Worm (Caenorhabditis elegans): ENCODE data around the gene srz-100.

The srz-100 gene

DNA sequence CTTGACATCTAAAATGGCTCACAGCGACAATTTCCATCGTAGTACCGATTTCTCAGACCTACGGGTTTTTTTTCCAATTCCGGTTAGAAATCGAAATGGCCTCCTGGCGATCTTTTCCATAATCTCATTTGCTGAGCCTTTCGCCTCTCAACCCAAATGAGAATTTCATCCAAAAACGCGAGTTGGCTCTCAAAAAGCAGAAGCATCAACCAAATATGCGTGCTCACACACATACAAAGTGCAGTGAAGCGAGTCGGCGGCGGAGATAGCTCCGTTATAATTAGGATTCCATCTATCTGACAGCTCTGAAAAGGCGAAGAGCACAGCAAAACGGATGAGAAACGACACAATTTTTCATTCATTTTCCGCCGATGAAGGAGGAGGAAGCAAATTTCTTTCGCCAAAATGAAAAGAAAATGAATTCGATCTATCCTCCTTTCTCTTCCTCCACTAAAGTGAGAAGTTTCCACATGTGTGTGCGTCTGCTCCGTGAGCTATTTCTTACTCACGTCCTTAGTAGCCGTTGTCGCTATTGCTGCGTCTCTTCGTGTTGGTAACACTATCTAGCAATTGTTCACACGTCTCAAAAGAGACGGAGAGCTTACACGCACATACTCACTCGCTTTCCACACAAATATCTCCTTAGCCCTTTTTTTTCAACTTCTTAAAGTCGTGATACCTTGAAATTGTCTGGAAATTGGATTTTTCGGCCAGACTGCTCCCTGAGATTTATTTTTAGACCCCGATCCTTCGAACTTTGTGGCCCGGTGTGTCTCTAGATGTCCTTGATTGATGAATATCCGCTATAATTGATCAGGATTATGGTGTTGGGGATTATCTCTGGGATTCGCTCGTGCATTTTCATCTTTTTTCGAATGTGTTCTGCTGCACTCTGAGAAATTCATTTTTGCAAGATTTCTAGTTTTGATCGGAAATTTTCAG is 20.7 kb downstream of the srz-100 start:
- no peak for TF ChIP-seq B0336.3 (GFP tag; IDR thresholded peaks at IDR 0.05)
- 0 out of 2 replicates have a peak, but pooled peaks have one; percentile 14 for TF ChIP-seq zfh-2 (GFP tag; conservative IDR thresholded peaks at IDR 0.05)

DNA sequence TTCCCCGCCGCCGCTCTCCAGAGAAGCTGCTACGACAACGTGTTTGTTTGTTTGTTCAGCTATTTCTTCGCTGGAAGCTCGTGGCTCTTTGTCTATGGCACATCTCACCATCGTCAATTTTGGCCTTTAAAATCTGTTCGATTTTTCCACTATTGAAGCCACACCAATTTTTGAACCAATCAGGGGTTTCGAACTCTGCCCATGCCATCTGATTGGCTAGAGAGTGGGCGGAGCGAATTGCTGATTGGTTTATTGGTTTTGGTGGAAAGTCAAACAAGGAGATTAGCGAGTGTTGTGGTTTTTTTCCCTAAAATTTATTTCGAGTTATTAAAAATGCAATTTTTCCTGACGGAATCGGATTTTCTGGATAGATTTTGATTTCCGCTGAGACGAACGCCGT is 24.5 kb downstream of the srz-100 start:
- TF ChIP-seq Y79H2A.3 (GFP tag; conservative IDR thresholded peaks at IDR 0.05) (no peak), lin-54 (GFP tag; optimal IDR thresholded peaks at IDR 0.05) (no peak), rec-8 (tag; optimal IDR thresholded peaks at IDR 0.05) (no peak), F33H1.4 (GFP tag; IDR thresholded peaks at IDR 0.05) (no peak), tbx-9 (tag; optimal IDR thresholded peaks at IDR 0.05; ENCODE audit: borderline replicate concordance) (no peak), F52B5.7 (tag; optimal IDR thresholded peaks at IDR 0.05) (no peak), snpc-1.1 (tag; optimal IDR thresholded peaks at IDR 0.05; ENCODE audit: insufficient read depth) (no peak), C17E4.6 (GFP tag; IDR thresholded peaks at IDR 0.05) (no peak), ceh-40 (GFP tag; IDR thresholded peaks at IDR 0.05) (no peak), unc-62 (GFP tag; optimal IDR thresholded peaks at IDR 0.05) (no peak), ccch-3 (GFP tag; optimal IDR thresholded peaks at IDR 0.05) (no peak), snpc-3.4 (tag; optimal IDR thresholded peaks at IDR 0.05) (no peak)

DNA sequence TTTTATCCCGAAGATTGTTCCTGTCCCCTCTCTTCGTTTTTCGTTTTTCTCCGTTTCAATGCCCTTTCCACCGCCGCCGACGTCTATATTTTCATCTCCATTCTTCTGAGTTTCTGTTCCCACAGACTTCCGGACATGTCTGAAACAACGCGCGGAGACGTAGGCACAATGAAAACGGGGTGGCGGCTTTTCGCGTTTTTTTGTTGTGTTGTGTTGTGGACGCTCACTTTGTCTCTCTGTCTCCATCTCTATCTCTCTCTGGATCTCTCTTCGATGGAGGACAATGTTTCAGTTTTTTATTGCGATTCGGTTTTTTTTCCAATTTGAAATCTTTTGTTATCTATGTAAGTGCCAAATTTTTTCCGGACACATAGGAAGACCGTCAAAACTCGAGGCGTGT is 28.2 kb downstream of the srz-100 start:
- TF ChIP-seq bed-1 (GFP tag; IDR thresholded peaks at IDR 0.05) (no peak), zfh-2 (GFP tag; conservative IDR thresholded peaks at IDR 0.05) (peak; percentile 67; the same call in 1 of the 2 replicates)

DNA sequence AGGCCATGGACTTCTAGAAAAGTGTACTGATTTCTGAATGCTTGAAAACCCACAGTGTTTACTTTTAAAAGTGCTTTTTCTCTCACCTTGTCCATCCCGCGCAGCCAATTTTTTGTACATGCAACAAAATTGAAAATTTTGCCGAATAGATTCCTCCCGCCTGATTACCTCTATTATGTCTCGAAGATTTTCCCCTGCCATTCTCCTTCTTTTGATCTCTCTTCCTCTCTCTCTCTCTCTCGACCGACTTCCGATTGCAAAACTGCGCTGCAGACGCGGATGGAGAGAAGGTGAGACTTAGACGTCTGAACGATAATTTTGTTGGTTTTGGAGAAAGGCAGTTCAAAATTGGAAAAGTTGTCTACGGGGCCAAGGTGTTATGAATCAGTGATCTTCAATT is 42.7 kb downstream of the srz-100 start:
- TF ChIP-seq zfh-2 (GFP tag; conservative IDR thresholded peaks at IDR 0.05) (0 out of 2 replicates have a peak, but pooled peaks have one; percentile 14), nhr-80 (tag; optimal IDR thresholded peaks at IDR 0.05) (no peak), nfyb-1 (GFP tag; IDR thresholded peaks at IDR 0.05) (0 out of 2 replicates have a peak, but pooled peaks have one; percentile 28)

DNA sequence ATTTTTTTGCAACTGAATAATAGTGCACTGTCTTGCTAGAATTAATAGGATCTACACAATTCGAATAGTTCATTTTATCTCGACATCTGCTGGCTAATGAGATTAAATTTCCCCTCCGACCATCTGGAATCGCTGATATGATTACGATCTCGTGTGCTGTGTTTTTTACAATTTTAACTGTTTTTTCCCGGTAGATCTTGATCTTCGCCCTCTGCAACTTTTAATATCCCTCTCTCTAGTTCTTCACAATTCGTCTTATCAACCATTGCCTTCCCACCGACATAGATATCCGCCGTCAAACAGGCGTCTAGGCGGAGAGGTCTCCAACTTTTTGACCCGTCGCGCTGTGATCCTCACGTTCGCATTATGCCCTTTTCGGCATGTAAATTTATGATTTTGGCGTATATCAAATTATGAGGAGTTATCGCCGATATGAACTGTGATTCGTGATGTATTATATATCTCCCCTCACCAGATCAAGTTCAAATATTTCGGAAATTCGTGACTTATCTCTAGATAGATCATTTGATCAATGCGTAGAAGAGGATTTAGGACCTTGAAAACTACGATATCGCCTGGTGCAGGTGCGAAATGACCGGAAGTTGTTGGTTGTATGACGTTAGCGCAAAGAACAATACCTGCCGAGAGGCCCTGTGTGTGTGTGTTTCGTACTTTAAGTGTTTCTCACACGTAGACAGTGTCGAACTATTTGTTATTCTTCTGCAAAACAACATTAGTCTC is 47.0 kb downstream of the srz-100 start:
- no peak for TF ChIP-seq F10E7.11 (tag; optimal IDR thresholded peaks at IDR 0.05)
- no peak for TF ChIP-seq D2030.7 (GFP tag; IDR thresholded peaks at IDR 0.05)
- TF ChIP-seq B0261.1 (tag; optimal IDR thresholded peaks at IDR 0.05), result no peak
- no peak for TF ChIP-seq unc-130 (GFP tag; optimal IDR thresholded peaks at IDR 0.05)
- no peak for TF ChIP-seq ceh-27 (GFP tag; optimal IDR thresholded peaks at IDR 0.05)
- TF ChIP-seq T26A5.8 (tag; optimal IDR thresholded peaks at IDR 0.05), result no peak
- no peak for TF ChIP-seq him-1 (tag; optimal IDR thresholded peaks at IDR 0.05)
- no peak for TF ChIP-seq ama-1 (optimal IDR thresholded peaks at IDR 0.05)
- no peak for TF ChIP-seq ama-1 (GFP tag; optimal IDR thresholded peaks at IDR 0.05)
- TF ChIP-seq ceh-79 (tag; optimal IDR thresholded peaks at IDR 0.05), result no peak
- no peak for TF ChIP-seq F55B11.4 (tag; optimal IDR thresholded peaks at IDR 0.05; ENCODE audit: borderline replicate concordance, insufficient read depth)

DNA sequence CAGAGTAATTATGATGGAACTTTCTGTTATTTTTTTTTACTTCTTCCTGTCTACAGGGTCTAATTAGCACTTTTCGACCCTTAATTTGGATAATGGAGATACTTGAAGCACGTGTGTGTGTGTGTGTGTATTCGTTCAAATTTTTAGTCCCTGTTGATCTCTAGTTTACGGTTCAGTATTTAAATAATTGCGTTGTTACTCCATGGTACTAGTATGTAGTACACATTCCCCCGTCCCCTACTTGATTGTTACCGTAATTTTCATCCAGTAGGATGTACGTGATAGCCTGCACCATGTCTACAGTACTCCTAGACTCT is 47.5 kb downstream of the srz-100 start:
- no peak for TF ChIP-seq F33H1.4 (GFP tag; IDR thresholded peaks at IDR 0.05)
- no peak for TF ChIP-seq dox-1 (GFP tag; IDR thresholded peaks at IDR 0.05)
- TF ChIP-seq B0035.1 (tag; optimal IDR thresholded peaks at IDR 0.05), result no peak
- no peak for TF ChIP-seq hlh-26 (GFP tag; conservative IDR thresholded peaks at IDR 0.05)
- TF ChIP-seq sdz-38 (tag; optimal IDR thresholded peaks at IDR 0.05), result no peak
- TF ChIP-seq lin-26 (GFP tag; IDR thresholded peaks at IDR 0.05), result no peak
- no peak for TF ChIP-seq K11D2.4 (GFP tag; IDR thresholded peaks at IDR 0.05)
- TF ChIP-seq ccch-3 (GFP tag; optimal IDR thresholded peaks at IDR 0.05), result no peak
- TF ChIP-seq ceh-79 (tag; optimal IDR thresholded peaks at IDR 0.05), result no peak
- no peak for TF ChIP-seq cebp-2 (GFP tag; IDR thresholded peaks at IDR 0.05)
- TF ChIP-seq lin-35 (GFP tag; optimal IDR thresholded peaks at IDR 0.05), result no peak
- no peak for TF ChIP-seq K12H6.12 (tag; optimal IDR thresholded peaks at IDR 0.05)
- no peak for TF ChIP-seq egl-44 (GFP tag; IDR thresholded peaks at IDR 0.05)
- no peak for TF ChIP-seq xnd-1 (tag; optimal IDR thresholded peaks at IDR 0.05)

Measured in whole organism, young adult.